Fruit fly (Drosophila melanogaster) whole organism, embryonic: ENCODE measurements around the gene CG45428.

Experiments
- Antp ChIP-seq: fragments of 200-800 bp; sonication (Bioruptor generic); optimal IDR thresholded peaks from 3 replicates; lab custom pipeline; 2016; ENCODE audit warnings: missing biosample characterization, missing genetic modification characterization
- Bgb ChIP-seq: fragments of 200-800 bp; sonication (Bioruptor generic); IDR thresholded peaks from 2 replicates; pipeline ENCODE4 v1.3.6; 2022; ENCODE audit warnings: missing biosample characterization, missing genetic modification characterization; ENCODE audit not compliant: partially characterized antibody
- CG1024 ChIP-seq: fragments of 200-800 bp; sonication (Bioruptor generic); IDR thresholded peaks from 2 replicates; pipeline ENCODE4 v1.3.6; 2022; ENCODE audit warnings: missing biosample characterization, missing genetic modification characterization
- CG13424 ChIP-seq: fragments of 200-800 bp; sonication (Bioruptor generic); optimal IDR thresholded peaks from 2 replicates; lab custom pipeline; 2019; ENCODE audit warnings: missing biosample characterization, mild to moderate bottlenecking, missing genetic modification characterization, moderate library complexity
- CG13894 ChIP-seq: fragments of 200-800 bp; sonication (Bioruptor generic); optimal IDR thresholded peaks from 3 replicates; lab custom pipeline; 2018; ENCODE audit warnings: missing biosample characterization, mild to moderate bottlenecking, missing genetic modification characterization, moderate library complexity
- CG1602 ChIP-seq: fragments of 200-800 bp; sonication (Bioruptor generic); optimal IDR thresholded peaks from 3 replicates; lab custom pipeline; 2016; ENCODE audit warnings: missing biosample characterization, missing genetic modification characterization
- CG16813 ChIP-seq: fragments of 200-800 bp; sonication (Bioruptor generic); IDR thresholded peaks from 3 replicates; pipeline ENCODE4 v1.3.6; 2022; ENCODE audit warnings: missing biosample characterization, missing genetic modification characterization; ENCODE audit not compliant: partially characterized antibody
- CG18764 ChIP-seq: fragments of 200-800 bp; sonication (Bioruptor generic); optimal IDR thresholded peaks from 3 replicates; lab custom pipeline; 2016; ENCODE audit warnings: missing biosample characterization, missing genetic modification characterization
- CG2120 ChIP-seq: fragments of 200-800 bp; sonication (Bioruptor generic); optimal IDR thresholded peaks from 3 replicates; lab custom pipeline; 2016; ENCODE audit warnings: missing biosample characterization, missing genetic modification characterization
- CG2889 ChIP-seq: fragments of 200-800 bp; sonication (Bioruptor generic); IDR thresholded peaks from 3 replicates; pipeline ENCODE4 v1.3.6; 2022; ENCODE audit warnings: missing biosample characterization, missing genetic modification characterization
- CG31365 ChIP-seq: fragments of 200-800 bp; sonication (Bioruptor generic); optimal IDR thresholded peaks from 2 replicates; lab custom pipeline; 2018; ENCODE audit warnings: missing biosample characterization, mild to moderate bottlenecking, missing genetic modification characterization
- CG31441 ChIP-seq: fragments of 200-800 bp; sonication (Bioruptor generic); IDR thresholded peaks from 2 replicates; pipeline ENCODE4 v1.3.6; 2022; ENCODE audit warnings: missing biosample characterization, missing genetic modification characterization
- CG3995 ChIP-seq: fragments of 200-800 bp; sonication (Bioruptor generic); optimal IDR thresholded peaks from 3 replicates; lab custom pipeline; 2016; ENCODE audit warnings: missing biosample characterization, missing genetic modification characterization
- CG4854 ChIP-seq: fragments of 200-800 bp; sonication (Bioruptor generic); optimal IDR thresholded peaks from 2 replicates; lab custom pipeline; 2016; ENCODE audit warnings: missing biosample characterization, missing genetic modification characterization, inconsistent platforms
- CG5953 ChIP-seq: fragments of 200-800 bp; sonication (Bioruptor generic); IDR thresholded peaks from 2 replicates; pipeline ENCODE4 v1.3.6; 2022; ENCODE audit warnings: missing biosample characterization, missing genetic modification characterization
- CG7786 ChIP-seq: fragments of 200-800 bp; sonication (Bioruptor generic); optimal IDR thresholded peaks from 2 replicates; lab custom pipeline; 2016; ENCODE audit warnings: missing biosample characterization, missing genetic modification characterization
- CHES-1-like ChIP-seq: fragments of 200-800 bp; sonication (Bioruptor generic); optimal IDR thresholded peaks from 2 replicates; lab custom pipeline; 2016; ENCODE audit warnings: missing biosample characterization, missing genetic modification characterization
- CTCF ChIP-seq: fragments of 200-800 bp; sonication (Bioruptor generic); optimal IDR thresholded peaks from 2 replicates; lab custom pipeline; 2017; ENCODE audit warnings: missing biosample characterization, mild to moderate bottlenecking, missing genetic modification characterization, moderate library complexity
- CoRest ChIP-seq: fragments of 200-800 bp; sonication (Bioruptor generic); optimal IDR thresholded peaks from 3 replicates; lab custom pipeline; 2018; ENCODE audit warnings: missing biosample characterization, mild to moderate bottlenecking, missing genetic modification characterization, moderate library complexity
- Doc2 ChIP-seq: fragments of 200-800 bp; sonication (Bioruptor generic); IDR thresholded peaks from 2 replicates; pipeline ENCODE4 v1.3.6; 2022; ENCODE audit warnings: missing biosample characterization, missing genetic modification characterization
- Ets65A ChIP-seq: fragments of 200-800 bp; sonication (Bioruptor generic); peaks from one replicate; lab custom pipeline; 2016; ENCODE audit warnings: missing biosample characterization, missing genetic modification characterization
- Hey ChIP-seq: fragments of 200-800 bp; sonication (Bioruptor generic); optimal IDR thresholded peaks from 3 replicates; lab custom pipeline; 2018; ENCODE audit warnings: missing biosample characterization, mild to moderate bottlenecking, missing genetic modification characterization
- Kr ChIP-seq: fragments of 200-800 bp; sonication (Bioruptor generic); optimal IDR thresholded peaks from 2 replicates; lab custom pipeline; 2017; ENCODE audit warnings: missing biosample characterization, mild to moderate bottlenecking, missing genetic modification characterization
- Med ChIP-seq: fragments of 200-800 bp; sonication (Bioruptor generic); peaks from one replicate; lab custom pipeline; 2016; ENCODE audit warnings: missing biosample characterization, missing genetic modification characterization, mild to moderate bottlenecking, inconsistent platforms, moderate library complexity
- Mrtf ChIP-seq: fragments of 200-800 bp; sonication (Bioruptor generic); IDR thresholded peaks from 3 replicates; pipeline ENCODE4 v1.3.6; 2022; ENCODE audit warnings: missing biosample characterization, missing genetic modification characterization
- Nf-YC ChIP-seq: fragments of 200-800 bp; optimal IDR thresholded peaks from 3 replicates; lab custom pipeline; 2019; ENCODE audit warnings: missing biosample characterization, mild to moderate bottlenecking, missing genetic modification characterization, moderate library complexity
- Ravus ChIP-seq: fragments of 200-800 bp; sonication (Bioruptor generic); IDR thresholded peaks from 2 replicates; pipeline ENCODE4 v1.3.6; 2022; ENCODE audit warnings: missing biosample characterization, missing genetic modification characterization
- Side ChIP-seq: fragments of 200-800 bp; sonication (Bioruptor generic); optimal IDR thresholded peaks from 2 replicates; lab custom pipeline; 2016; ENCODE audit warnings: missing biosample characterization, missing genetic modification characterization
- Sin3A ChIP-seq: fragments of >200 bp; optimal IDR thresholded peaks from 2 replicates; lab custom pipeline; 2018
- Sry-δ ChIP-seq: fragments of 200-800 bp; sonication (Bioruptor generic); optimal IDR thresholded peaks from 2 replicates; lab custom pipeline; 2016; ENCODE audit warnings: missing biosample characterization, missing genetic modification characterization
- abd-A ChIP-seq: fragments of 200-800 bp; sonication (Bioruptor generic); optimal IDR thresholded peaks from 3 replicates; lab custom pipeline; 2019; ENCODE audit warnings: missing biosample characterization, mild to moderate bottlenecking, missing genetic modification characterization, moderate library complexity
- amos ChIP-seq: fragments of 200-800 bp; sonication (Bioruptor generic); IDR thresholded peaks from 2 replicates; pipeline ENCODE4 v1.3.6; 2022; ENCODE audit warnings: missing biosample characterization, missing genetic modification characterization; ENCODE audit not compliant: partially characterized antibody
- ato ChIP-seq: fragments of 200-800 bp; sonication (Bioruptor generic); IDR thresholded peaks from 2 replicates; pipeline ENCODE4 v1.3.6; 2022; ENCODE audit warnings: missing biosample characterization, missing genetic modification characterization; ENCODE audit not compliant: partially characterized antibody
- bowl ChIP-seq: fragments of 200-800 bp; sonication (Bioruptor generic); IDR thresholded peaks from 2 replicates; pipeline ENCODE4 v1.3.6; 2022; ENCODE audit warnings: missing biosample characterization, missing genetic modification characterization
- btn ChIP-seq: fragments of 200-800 bp; sonication (Bioruptor generic); optimal IDR thresholded peaks from 2 replicates; lab custom pipeline; 2016; ENCODE audit warnings: missing biosample characterization, missing genetic modification characterization
- eyg ChIP-seq: fragments of 200-800 bp; sonication (Bioruptor generic); optimal IDR thresholded peaks from 3 replicates; lab custom pipeline; 2016; ENCODE audit warnings: missing biosample characterization, missing genetic modification characterization
- gsb ChIP-seq: fragments of 200-800 bp; sonication (Bioruptor generic); IDR thresholded peaks from 2 replicates; pipeline ENCODE4 v1.3.6; 2022; ENCODE audit warnings: missing biosample characterization, missing genetic modification characterization
- gsb-n ChIP-seq: fragments of 200-800 bp; sonication (Bioruptor generic); optimal IDR thresholded peaks from 3 replicates; lab custom pipeline; 2018; ENCODE audit warnings: missing biosample characterization, mild to moderate bottlenecking, missing genetic modification characterization
- h ChIP-seq: fragments of >200 bp; optimal IDR thresholded peaks from 2 replicates; lab custom pipeline; 2017
- hb ChIP-seq: fragments of 200-800 bp; sonication (Bioruptor generic); IDR thresholded peaks from 3 replicates; pipeline ENCODE4 v1.3.6; 2022; ENCODE audit warnings: missing biosample characterization, missing genetic modification characterization; ENCODE audit not compliant: partially characterized antibody
- kah ChIP-seq: fragments of 200-800 bp; sonication (Bioruptor generic); optimal IDR thresholded peaks from 2 replicates; lab custom pipeline; 2018; ENCODE audit warnings: missing biosample characterization, mild to moderate bottlenecking, missing genetic modification characterization
- maf-S ChIP-seq: fragments of 200-800 bp; sonication (Bioruptor generic); optimal IDR thresholded peaks from 2 replicates; lab custom pipeline; 2016; ENCODE audit warnings: missing biosample characterization, missing genetic modification characterization
- pfk ChIP-seq: fragments of 200-800 bp; sonication (Bioruptor generic); optimal IDR thresholded peaks from 2 replicates; lab custom pipeline; 2018; ENCODE audit warnings: missing biosample characterization, mild to moderate bottlenecking, missing genetic modification characterization, moderate library complexity
- pros ChIP-seq: fragments of 200-800 bp; sonication (Bioruptor generic); optimal IDR thresholded peaks from 3 replicates; lab custom pipeline; 2019; ENCODE audit warnings: missing biosample characterization, mild to moderate bottlenecking, missing genetic modification characterization, moderate library complexity
- pum ChIP-seq: fragments of 200-800 bp; sonication (Bioruptor generic); optimal IDR thresholded peaks from 2 replicates; lab custom pipeline; 2016; ENCODE audit warnings: missing biosample characterization, missing genetic modification characterization
- run ChIP-seq: fragments of 200-800 bp; sonication (Bioruptor generic); optimal IDR thresholded peaks from 3 replicates; lab custom pipeline; 2018; ENCODE audit warnings: missing biosample characterization, mild to moderate bottlenecking, missing genetic modification characterization
- tll ChIP-seq, 2 experiments: fragments of 200-800 bp in 1 of 2; fragments of >200 bp in 1 of 2; sonication (Bioruptor generic) in 1 of 2; optimal IDR thresholded peaks; 2 replicates each; lab custom pipeline; 2017 to 2019; ENCODE audit warnings: missing biosample characterization in 2 of 2, missing genetic modification characterization in 2 of 2, mild to moderate bottlenecking in 1 of 2, moderate library complexity in 1 of 2
- ttk ChIP-seq: fragments of 200-800 bp; sonication (Bioruptor generic); IDR thresholded peaks from 2 replicates; pipeline ENCODE4 v2.1.2; 2022; ENCODE audit warnings: missing biosample characterization, missing genetic modification characterization
- twi ChIP-seq: fragments of 200-800 bp; optimal IDR thresholded peaks from 2 replicates; lab custom pipeline; 2019; ENCODE audit warnings: missing biosample characterization, mild to moderate bottlenecking, missing genetic modification characterization, moderate library complexity
- zfh2 ChIP-seq: fragments of 200-800 bp; sonication (Bioruptor generic); optimal IDR thresholded peaks from 2 replicates; lab custom pipeline; 2016; ENCODE audit warnings: missing biosample characterization, missing genetic modification characterization

CG45428 gene

DNA sequence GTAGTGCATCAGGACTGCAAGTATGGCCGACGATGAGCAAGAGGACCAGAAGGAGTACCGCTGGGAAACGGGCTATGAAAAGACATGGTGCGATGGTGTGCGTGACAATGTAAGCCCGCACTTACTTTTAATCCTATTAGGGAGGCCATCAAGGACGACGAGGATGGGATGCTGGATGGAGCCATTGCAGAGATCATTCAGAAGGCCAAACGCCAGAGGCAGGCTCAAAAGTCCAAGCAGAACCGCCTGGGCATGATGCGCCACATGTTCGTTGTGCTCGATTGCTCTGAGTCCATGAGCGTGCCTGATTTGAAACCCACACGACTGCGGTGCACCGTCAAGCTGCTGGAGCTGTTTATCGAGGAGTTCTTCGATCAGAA lies 42.5 kb upstream of the CG45428 start:
- TF ChIP-seq abd-A (tag; lab: Kevin White, UChicago) (no peak), Med (GFP tag; lab: Kevin White, UChicago) (peak; percentile 53), pfk (no peak), h (no peak), gsb-n (tag; lab: Kevin White, UChicago) (no peak), CG2889 (GFP tag; lab: Robert Waterston, UW) (no peak), CG1602 (no peak), Ets65A (GFP tag; lab: Kevin White, UChicago) (peak; percentile 55), CG7786 (GFP tag; lab: Kevin White, UChicago) (no peak), Ravus (GFP tag; lab: Robert Waterston, UW) (no peak), CG13424 (tag; lab: Kevin White, UChicago) (no peak)

- TF ChIP-seq Mrtf (GFP tag; lab: Robert Waterston, UW) = peak; percentile 100
- TF ChIP-seq bowl (GFP tag; lab: Robert Waterston, UW) = peak; percentile 99
- TF ChIP-seq kah = peak; percentile 98
- peak; percentile 82 to 88 for TF ChIP-seq tll (GFP tag; optimal IDR thresholded peaks at IDR 0.05; lab: Kevin White, UChicago)
- peak; percentile 76 for TF ChIP-seq pros (GFP tag; lab: Kevin White, UChicago)
- peak; percentile 100 for TF ChIP-seq CG4854 (GFP tag; lab: Kevin White, UChicago)
- peak; percentile 96 for TF ChIP-seq CG31365 (tag; lab: Kevin White, UChicago)
- TF ChIP-seq CG18764 (GFP tag; lab: Kevin White, UChicago) = peak; percentile 100
- TF ChIP-seq Doc2 (GFP tag; lab: Robert Waterston, UW) = peak; percentile 99
- TF ChIP-seq eyg (GFP tag; lab: Kevin White, UChicago) = peak; percentile 100
- TF ChIP-seq CG31441 (GFP tag; lab: Robert Waterston, UW) = peak; percentile 99
- peak; percentile 100 for TF ChIP-seq CoRest (tag; lab: Kevin White, UChicago)
- peak; percentile 89 for TF ChIP-seq Sry-δ (GFP tag; lab: Kevin White, UChicago)
- TF ChIP-seq Kr (GFP tag; lab: Kevin White, UChicago) = peak; percentile 95
- TF ChIP-seq gsb = peak; percentile 99
- TF ChIP-seq CG2120 = peak; percentile 100
- peak; percentile 100 for TF ChIP-seq btn (GFP tag; lab: Kevin White, UChicago)
- peak; percentile 73 for TF ChIP-seq Sin3A (lab: Kevin White, UChicago)
- peak; percentile 100 for TF ChIP-seq pum (GFP tag; lab: Kevin White, UChicago)
- TF ChIP-seq zfh2 (GFP tag; lab: Kevin White, UChicago) = peak; percentile 100
- TF ChIP-seq amos (GFP tag; lab: Robert Waterston, UW) = 0 out of 2 replicates have a peak, but pooled peaks have one; percentile 18
- peak; percentile 99 for TF ChIP-seq twi (tag; lab: Kevin White, UChicago)
- TF ChIP-seq Nf-YC = peak; percentile 100
- peak; percentile 100 for TF ChIP-seq Antp (GFP tag; lab: Kevin White, UChicago)
- peak; percentile 100 for TF ChIP-seq Side (GFP tag; lab: Kevin White, UChicago)
- TF ChIP-seq CHES-1-like (GFP tag; lab: Kevin White, UChicago) = peak; percentile 100
- TF ChIP-seq CG3995 (GFP tag; lab: Kevin White, UChicago) = peak; percentile 90
- no peak for TF ChIP-seq ato (GFP tag; lab: Robert Waterston, UW)
- peak; percentile 98 for TF ChIP-seq Hey (tag; lab: Kevin White, UChicago)
- peak; percentile 80 for TF ChIP-seq CTCF
- peak; percentile 98 for TF ChIP-seq CG1024 (GFP tag; lab: Robert Waterston, UW)
- TF ChIP-seq maf-S = peak; percentile 100
- TF ChIP-seq Bgb (GFP tag; lab: Robert Waterston, UW) = no peak
- TF ChIP-seq CG5953 = peak; percentile 100
- peak; percentile 100 for TF ChIP-seq ttk (GFP tag; lab: Robert Waterston, UW)
- TF ChIP-seq CG16813 (GFP tag; lab: Robert Waterston, UW) = peak; percentile 44; the same call in 1 of the 3 replicates
- TF ChIP-seq CG13894 = peak; percentile 99
- TF ChIP-seq hb = no peak
- peak; percentile 100 for TF ChIP-seq run
- TF ChIP-seq Ravus (GFP tag; lab: Robert Waterston, UW) = peak; percentile 99
Measured at dm6 chr3L:22878723-22879343, 42.0 kb upstream of the CG45428 start, which contains the start of the genes Chro and Ssl1. Chro (minus strand) TSS chr3L:22878984. Ssl1 (plus strand) TSS chr3L:22879089.
